Worm (Caenorhabditis elegans): ENCODE data around the gene pik-1.

Gene pik-1

ce11 chrIV:13389237-13389636 is 26.6 kb upstream of the pik-1 start:
- TF ChIP-seq fos-1 (tag; optimal IDR thresholded peaks at IDR 0.05) (no peak), R02D3.7 (tag; optimal IDR thresholded peaks at IDR 0.05) (no peak), nhr-43 (tag; optimal IDR thresholded peaks at IDR 0.05; ENCODE audit: poor library complexity, severe bottlenecking) (peak; percentile 36), nhr-67 (tag; optimal IDR thresholded peaks at IDR 0.05) (no peak), pha-4 (tag; optimal IDR thresholded peaks at IDR 0.05) (no peak)

ce11 chrIV:13390770-13391169 is 25.1 kb upstream of the pik-1 start:
- TF ChIP-seq snpc-4 (tag; optimal IDR thresholded peaks at IDR 0.05) (no peak), fkh-2 (tag; optimal IDR thresholded peaks at IDR 0.05) (no peak), nhr-43 (tag; optimal IDR thresholded peaks at IDR 0.05; ENCODE audit: poor library complexity, severe bottlenecking) (no peak)

- TF ChIP-seq ama-1 (optimal IDR thresholded peaks at IDR 0.05) (peak; percentile 72), nhr-23 (tag; optimal IDR thresholded peaks at IDR 0.05) (no peak), pha-4 (tag; optimal IDR thresholded peaks at IDR 0.05) (no peak), nhr-76 (tag; optimal IDR thresholded peaks at IDR 0.05) (no peak), jun-1 (tag; optimal IDR thresholded peaks at IDR 0.05) (no peak), snpc-4 (tag; optimal IDR thresholded peaks at IDR 0.05) (no peak), egl-27 (tag; optimal IDR thresholded peaks at IDR 0.05) (no peak), eor-1 (tag; optimal IDR thresholded peaks at IDR 0.05) (no peak), nhr-43 (tag; optimal IDR thresholded peaks at IDR 0.05; ENCODE audit: poor library complexity, severe bottlenecking) (peak; percentile 10), R02D3.7 (tag; optimal IDR thresholded peaks at IDR 0.05) (no peak)
Observed at ce11 chrIV:13392230-13392629, 23.6 kb upstream of the pik-1 start.

- TF ChIP-seq lsy-12 (tag; optimal IDR thresholded peaks at IDR 0.05) (peak; percentile 47), pqm-1 (tag; optimal IDR thresholded peaks at IDR 0.05) (peak; percentile 92), nhr-23 (tag; optimal IDR thresholded peaks at IDR 0.05) (peak; percentile 87), fos-1 (tag; optimal IDR thresholded peaks at IDR 0.05) (no peak), ama-1 (optimal IDR thresholded peaks at IDR 0.05) (no peak), nhr-28 (tag; optimal IDR thresholded peaks at IDR 0.05) (peak; percentile 17), nhr-43 (tag; optimal IDR thresholded peaks at IDR 0.05; ENCODE audit: poor library complexity, severe bottlenecking) (peak; percentile 7), elt-3 (tag; optimal IDR thresholded peaks at IDR 0.05) (peak in 1 of 3 experiments; percentile 7), elt-2 (tag; optimal IDR thresholded peaks at IDR 0.05) (peak; percentile 90), nhr-11 (tag; optimal IDR thresholded peaks at IDR 0.05) (no peak), nhr-77 (tag; optimal IDR thresholded peaks at IDR 0.05) (peak; percentile 7), ztf-4 (tag; optimal IDR thresholded peaks at IDR 0.05) (peak; percentile 7), nhr-25 (tag; optimal IDR thresholded peaks at IDR 0.05) (peak; percentile 54), aly-2 (tag; optimal IDR thresholded peaks at IDR 0.05) (no peak), skn-1 (tag; optimal IDR thresholded peaks at IDR 0.05) (peak; percentile 61), ceh-82 (tag; optimal IDR thresholded peaks at IDR 0.05) (no peak), mdl-1 (tag; optimal IDR thresholded peaks at IDR 0.05) (no peak), nhr-237 (tag; optimal IDR thresholded peaks at IDR 0.05) (no peak), jun-1 (tag; optimal IDR thresholded peaks at IDR 0.05) (peak; percentile 26), unc-39 (tag; optimal IDR thresholded peaks at IDR 0.05) (no peak), nfya-1 (tag; optimal IDR thresholded peaks at IDR 0.05; ENCODE audit: insufficient read depth) (peak; percentile 9)
Observed at ce11 chrIV:13393246-13393716, 22.6 kb upstream of the pik-1 start.

- TF ChIP-seq eor-1 (tag; optimal IDR thresholded peaks at IDR 0.05) (no peak), egl-5 (tag; optimal IDR thresholded peaks at IDR 0.05) (no peak), pqm-1 (tag; optimal IDR thresholded peaks at IDR 0.05) (peak; percentile 29), zag-1 (tag; optimal IDR thresholded peaks at IDR 0.05) (no peak), elt-3 (tag; optimal IDR thresholded peaks at IDR 0.05) (no peak), nhr-23 (tag; optimal IDR thresholded peaks at IDR 0.05) (peak; percentile 7), sea-2 (GFP tag; optimal IDR thresholded peaks at IDR 0.05) (no peak), ama-1 (optimal IDR thresholded peaks at IDR 0.05) (peak; percentile 1), ztf-11 (tag; optimal IDR thresholded peaks at IDR 0.05) (no peak), unc-62 (GFP tag; optimal IDR thresholded peaks at IDR 0.05) (no peak), nhr-43 (tag; optimal IDR thresholded peaks at IDR 0.05; ENCODE audit: poor library complexity, severe bottlenecking) (peak; percentile 64), aly-2 (tag; optimal IDR thresholded peaks at IDR 0.05) (no peak), nhr-25 (tag; optimal IDR thresholded peaks at IDR 0.05) (peak; percentile 44)
Observed at ce11 chrIV:13394686-13395085, 21.2 kb upstream of the pik-1 start.
